Worm (Caenorhabditis elegans): ENCODE results near the gene F37B12.3.

The F37B12.3 gene

ce11 chrII:9031891-9032290, 9.3 kb downstream of the F37B12.3 start:
- no peak for TF ChIP-seq tbx-2 (tag; optimal IDR thresholded peaks at IDR 0.05)
- no peak for TF ChIP-seq lim-6 (tag; optimal IDR thresholded peaks at IDR 0.05)
- TF ChIP-seq ceh-48 (tag; optimal IDR thresholded peaks at IDR 0.05): no peak
- no peak for TF ChIP-seq ahr-1 (tag; optimal IDR thresholded peaks at IDR 0.05)
- TF ChIP-seq Y22D7AL.16 (tag; optimal IDR thresholded peaks at IDR 0.05): no peak
- no peak for TF ChIP-seq sox-4 (tag; optimal IDR thresholded peaks at IDR 0.05)
- TF ChIP-seq ttx-3 (tag; optimal IDR thresholded peaks at IDR 0.05): no peak
- no peak for TF ChIP-seq lin-11 (tag; optimal IDR thresholded peaks at IDR 0.05)
- TF ChIP-seq tbx-7 (tag; optimal IDR thresholded peaks at IDR 0.05): no peak
- TF ChIP-seq zip-5 (tag; optimal IDR thresholded peaks at IDR 0.05): no peak
- TF ChIP-seq nhr-232 (tag; optimal IDR thresholded peaks at IDR 0.05): no peak
- no peak for TF ChIP-seq unc-3 (GFP tag; conservative IDR thresholded peaks at IDR 0.05)
- no peak for TF ChIP-seq unc-3 (tag; optimal IDR thresholded peaks at IDR 0.05)
- TF ChIP-seq K02D7.2 (tag; optimal IDR thresholded peaks at IDR 0.05): no peak
- no peak for TF ChIP-seq pha-4 (tag; optimal IDR thresholded peaks at IDR 0.05)
- no peak for TF ChIP-seq sdc-2 (tag; optimal IDR thresholded peaks at IDR 0.05)
- TF ChIP-seq ceh-18 (tag; optimal IDR thresholded peaks at IDR 0.05): no peak
- TF ChIP-seq ref-2 (tag; optimal IDR thresholded peaks at IDR 0.05): no peak
- no peak for TF ChIP-seq ceh-45 (GFP tag; IDR thresholded peaks at IDR 0.05)
- TF ChIP-seq ceh-6 (GFP tag; optimal IDR thresholded peaks at IDR 0.05): no peak
- TF ChIP-seq gmeb-2 (tag; optimal IDR thresholded peaks at IDR 0.05): no peak

ce11 chrII:9029218-9029672, 12.0 kb downstream of the F37B12.3 start, which contains the start of gene F37B12.1:
Gene F37B12.1, minus strand, starts transcription at chrII:9029268.
- TF ChIP-seq T23F11.4 (GFP tag; optimal IDR thresholded peaks at IDR 0.05) (no peak), ama-1 (optimal IDR thresholded peaks at IDR 0.05) (no peak), sdc-2 (tag; optimal IDR thresholded peaks at IDR 0.05) (no peak)

- no peak for TF ChIP-seq zip-5 (tag; optimal IDR thresholded peaks at IDR 0.05)
- no peak for TF ChIP-seq unc-55 (GFP tag; optimal IDR thresholded peaks at IDR 0.05)
- no peak for TF ChIP-seq che-1 (tag; optimal IDR thresholded peaks at IDR 0.05)
- TF ChIP-seq elt-4 (tag; optimal IDR thresholded peaks at IDR 0.05): no peak
- TF ChIP-seq dmd-4 (tag; optimal IDR thresholded peaks at IDR 0.05; ENCODE audit: borderline replicate concordance): no peak
- TF ChIP-seq pqm-1 (tag; optimal IDR thresholded peaks at IDR 0.05): no peak
- TF ChIP-seq ceh-22 (tag; optimal IDR thresholded peaks at IDR 0.05): no peak
- no peak for TF ChIP-seq hlh-8 (tag; optimal IDR thresholded peaks at IDR 0.05)
- no peak for TF ChIP-seq odd-2 (tag; optimal IDR thresholded peaks at IDR 0.05)
- TF ChIP-seq sdc-2 (tag; optimal IDR thresholded peaks at IDR 0.05): no peak
- no peak for TF ChIP-seq ceh-6 (GFP tag; optimal IDR thresholded peaks at IDR 0.05)
- no peak for TF ChIP-seq unc-3 (GFP tag; conservative IDR thresholded peaks at IDR 0.05)
- TF ChIP-seq unc-3 (tag; optimal IDR thresholded peaks at IDR 0.05): no peak
- no peak for TF ChIP-seq ahr-1 (tag; optimal IDR thresholded peaks at IDR 0.05)
Measured at ce11 chrII:9028096-9028495, 13.1 kb downstream of the F37B12.3 start.

- TF ChIP-seq pat-9 (tag; optimal IDR thresholded peaks at IDR 0.05): no peak
- TF ChIP-seq dve-1 (tag; optimal IDR thresholded peaks at IDR 0.05): no peak
- TF ChIP-seq fkh-6 (tag; optimal IDR thresholded peaks at IDR 0.05): no peak
- TF ChIP-seq F13H6.1 (tag; optimal IDR thresholded peaks at IDR 0.05): no peak
- no peak for TF ChIP-seq C08G9.2 (tag; optimal IDR thresholded peaks at IDR 0.05)
- TF ChIP-seq sox-4 (tag; optimal IDR thresholded peaks at IDR 0.05): no peak
- no peak for TF ChIP-seq ceh-14 (tag; optimal IDR thresholded peaks at IDR 0.05)
- no peak for TF ChIP-seq C38D4.7 (GFP tag; optimal IDR thresholded peaks at IDR 0.05)
- TF ChIP-seq unc-55 (GFP tag; optimal IDR thresholded peaks at IDR 0.05): no peak
- TF ChIP-seq ref-2 (tag; optimal IDR thresholded peaks at IDR 0.05): no peak
- TF ChIP-seq odd-2 (tag; optimal IDR thresholded peaks at IDR 0.05): no peak
- TF ChIP-seq pros-1 (tag; optimal IDR thresholded peaks at IDR 0.05): no peak
- no peak for TF ChIP-seq ahr-1 (tag; optimal IDR thresholded peaks at IDR 0.05)
- no peak for TF ChIP-seq ttx-3 (tag; optimal IDR thresholded peaks at IDR 0.05)
- no peak for TF ChIP-seq nhr-11 (tag; optimal IDR thresholded peaks at IDR 0.05)
- no peak for TF ChIP-seq pax-1 (tag; optimal IDR thresholded peaks at IDR 0.05)
- no peak for TF ChIP-seq madf-2 (tag; optimal IDR thresholded peaks at IDR 0.05)
- no peak for TF ChIP-seq Y22D7AL.16 (tag; optimal IDR thresholded peaks at IDR 0.05)
Measured at ce11 chrII:9026348-9026747, 14.9 kb downstream of the F37B12.3 start.
